Fruit fly (Drosophila melanogaster): ENCODE measurements around the gene CG5439.
A peak's percentile ranks its signal among the peaks of the same experiment; 100 is the strongest.

CG5439 gene

dm6 chr2L:13158510-13158909 lies 18.4 kb upstream of the CG5439 start, which contains the start of gene Pk34A:
TSS of gene Pk34A (plus strand) at chr2L:13158810.
- TF ChIP-seq svp (GFP tag) (no peak), CG8319 (GFP tag; optimal IDR thresholded peaks at IDR 0.05) (no peak), Eip78C (GFP tag) (no peak), achi (GFP tag; optimal IDR thresholded peaks at IDR 0.05) (no peak), CG10631 (GFP tag; optimal IDR thresholded peaks at IDR 0.05) (no peak), Ets96B (tag; optimal IDR thresholded peaks at IDR 0.05) (no peak), Hr4 (GFP tag; optimal IDR thresholded peaks at IDR 0.05) (no peak), CG3032 (tag; optimal IDR thresholded peaks at IDR 0.05) (no peak)

dm6 chr2L:13160227-13160626 lies 16.7 kb upstream of the CG5439 start, which contains the start of gene kmg:
TSS of gene kmg (plus strand) at chr2L:13160527.
- TF ChIP-seq CG31627 (GFP tag; optimal IDR thresholded peaks at IDR 0.05): no peak
- no peak for TF ChIP-seq Sox102F (GFP tag; optimal IDR thresholded peaks at IDR 0.05)
- TF ChIP-seq fd85E (GFP tag; optimal IDR thresholded peaks at IDR 0.05): no peak
- no peak for TF ChIP-seq esn (GFP tag; optimal IDR thresholded peaks at IDR 0.05)
- TF ChIP-seq CG11762 (GFP tag; optimal IDR thresholded peaks at IDR 0.05; ENCODE audit: insufficient read depth): no peak
- no peak for TF ChIP-seq pdm3 (GFP tag; optimal IDR thresholded peaks at IDR 0.05)

dm6 chr2L:13164994-13165801 lies 11.8 kb upstream of the CG5439 start, which contains the start of gene Sirt1:
TSS of gene Sirt1 (plus strand) at chr2L:13165564.
- TF ChIP-seq svp (GFP tag) (no peak), Eip75B (GFP tag; optimal IDR thresholded peaks at IDR 0.05) (peak; percentile 74), Met (GFP tag; optimal IDR thresholded peaks at IDR 0.05) (peak; percentile 81), eg (GFP tag; IDR thresholded peaks at IDR 0.05) (peak; percentile 61; the same call in 2 of the 3 replicates), acj6 (GFP tag; optimal IDR thresholded peaks at IDR 0.05) (peak; percentile 88), net (GFP tag; optimal IDR thresholded peaks at IDR 0.05) (peak; percentile 81), CG3919 (GFP tag; optimal IDR thresholded peaks at IDR 0.05) (peak; percentile 81), CG8632 (GFP tag; optimal IDR thresholded peaks at IDR 0.05) (peak; percentile 87), lz (GFP tag; optimal IDR thresholded peaks at IDR 0.05) (peak; percentile 82), CG6163 (GFP tag; IDR thresholded peaks at IDR 0.05) (no peak; the same call in 2 of the 3 replicates), esn (GFP tag; optimal IDR thresholded peaks at IDR 0.05) (peak; percentile 85), CG11902 (GFP tag; optimal IDR thresholded peaks at IDR 0.05) (peak; percentile 76), fd85E (GFP tag; optimal IDR thresholded peaks at IDR 0.05) (no peak), CG11294 (GFP tag; IDR thresholded peaks at IDR 0.05) (peak; percentile 63; the same call in 1 of the 2 replicates), Hr4 (GFP tag; optimal IDR thresholded peaks at IDR 0.05) (peak; percentile 87), CG6792 (GFP tag; optimal IDR thresholded peaks at IDR 0.05) (peak; percentile 83), ss (GFP tag; optimal IDR thresholded peaks at IDR 0.05) (peak; percentile 6 to 80), Hr39 (GFP tag; optimal IDR thresholded peaks at IDR 0.05) (peak; percentile 85), salr (GFP tag; optimal IDR thresholded peaks at IDR 0.05) (peak; percentile 6 to 92), Blimp-1 (GFP tag; optimal IDR thresholded peaks at IDR 0.05) (peak; percentile 78), CG6854 (GFP tag; optimal IDR thresholded peaks at IDR 0.05) (peak; percentile 75), CG1621 (tag; optimal IDR thresholded peaks at IDR 0.05) (peak; percentile 41), achi (GFP tag; optimal IDR thresholded peaks at IDR 0.05) (peak; percentile 84), CG8319 (GFP tag; optimal IDR thresholded peaks at IDR 0.05) (no peak), CG3032 (tag; optimal IDR thresholded peaks at IDR 0.05) (peak; percentile 87), cyc (GFP tag; optimal IDR thresholded peaks at IDR 0.05) (peak; percentile 81), CG4318 (GFP tag; optimal IDR thresholded peaks at IDR 0.05) (peak; percentile 86), Hr38 (GFP tag; optimal IDR thresholded peaks at IDR 0.05) (no peak), CG34406 (GFP tag; optimal IDR thresholded peaks at IDR 0.05) (peak; percentile 87), CG7368 (GFP tag; optimal IDR thresholded peaks at IDR 0.05) (peak; percentile 66), topi (GFP tag; optimal IDR thresholded peaks at IDR 0.05) (peak; percentile 77), CG8119 (GFP tag; IDR thresholded peaks at IDR 0.05) (peak; percentile 78), Gug (GFP tag; IDR thresholded peaks at IDR 0.05) (no peak; the same call in none of the 2 replicates), Smox (GFP tag; optimal IDR thresholded peaks at IDR 0.05) (peak; percentile 83), CG9139 (GFP tag; optimal IDR thresholded peaks at IDR 0.05) (no peak), fkh (GFP tag; optimal IDR thresholded peaks at IDR 0.05) (peak; percentile 39), vri (GFP tag; optimal IDR thresholded peaks at IDR 0.05) (no peak), spab (GFP tag; optimal IDR thresholded peaks at IDR 0.05) (peak; percentile 70), CG6808 (GFP tag; optimal IDR thresholded peaks at IDR 0.05) (peak; percentile 78)
